Worm (Caenorhabditis elegans) whole organism, late embryonic: ENCODE measurements around the gene cdk-12.

Experiments used
- C08G9.2 ChIP-seq: sonication (generic microtip); optimal IDR thresholded peaks from 2 replicates; lab custom pipeline; 2016; ENCODE audit warnings: mild to moderate bottlenecking, missing genetic modification characterization, moderate library complexity, missing compliant biosample characterization
- T23F11.4 ChIP-seq: fragments of 200-800 bp; sonication (Bioruptor generic); optimal IDR thresholded peaks from 2 replicates; lab custom pipeline; 2018; ENCODE audit warnings: mild to moderate bottlenecking, missing genetic modification characterization, missing compliant biosample characterization
- Y22D7AL.16 ChIP-seq: sonication (generic microtip); optimal IDR thresholded peaks from 2 replicates; lab custom pipeline; 2016; ENCODE audit warnings: missing genetic modification characterization, missing compliant biosample characterization
- ceh-14 ChIP-seq: sonication (generic microtip); optimal IDR thresholded peaks from 2 replicates; lab custom pipeline; 2016; ENCODE audit warnings: missing genotype, missing genetic modification characterization, missing compliant biosample characterization
- ceh-48 ChIP-seq: sonication (generic microtip); optimal IDR thresholded peaks from 2 replicates; lab custom pipeline; 2016; ENCODE audit warnings: missing genetic modification characterization, inconsistent platforms, missing compliant biosample characterization
- ceh-9 ChIP-seq: sonication (generic microtip); optimal IDR thresholded peaks from 2 replicates; lab custom pipeline; 2016; ENCODE audit warnings: mild to moderate bottlenecking, missing genetic modification characterization, inconsistent platforms, missing compliant biosample characterization
- che-1 ChIP-seq: sonication (generic microtip); optimal IDR thresholded peaks from 2 replicates; lab custom pipeline; 2016; ENCODE audit warnings: mild to moderate bottlenecking, missing genetic modification characterization, missing compliant biosample characterization
- dve-1 ChIP-seq: sonication (generic microtip); optimal IDR thresholded peaks from 2 replicates; lab custom pipeline; 2017; ENCODE audit warnings: antibody characterized with exemption, mild to moderate bottlenecking, missing genetic modification characterization, missing compliant biosample characterization
- ets-4 ChIP-seq: sonication (generic microtip); optimal IDR thresholded peaks from 2 replicates; lab custom pipeline; 2016; ENCODE audit warnings: missing genetic modification characterization, missing compliant biosample characterization
- fkh-6 ChIP-seq: sonication (generic microtip); optimal IDR thresholded peaks from 2 replicates; lab custom pipeline; 2016; ENCODE audit warnings: missing genetic modification characterization, missing compliant biosample characterization
- gmeb-2 ChIP-seq: sonication (generic microtip); optimal IDR thresholded peaks from 2 replicates; lab custom pipeline; 2016; ENCODE audit warnings: missing genetic modification characterization, inconsistent platforms, missing compliant biosample characterization
- hlh-13 ChIP-seq: fragments of 200-800 bp; sonication (Bioruptor generic); optimal IDR thresholded peaks from 2 replicates; lab custom pipeline; 2018; ENCODE audit warnings: mild to moderate bottlenecking, missing genetic modification characterization, missing compliant biosample characterization
- lin-11 ChIP-seq: fragments of 200-800 bp; sonication (Bioruptor generic); optimal IDR thresholded peaks from 2 replicates; lab custom pipeline; 2018; ENCODE audit warnings: mild to moderate bottlenecking, missing genetic modification characterization, missing compliant biosample characterization
- mec-3 ChIP-seq: sonication (generic microtip); optimal IDR thresholded peaks from 2 replicates; lab custom pipeline; 2016; ENCODE audit warnings: borderline replicate concordance, missing genetic modification characterization, missing compliant biosample characterization
- npax-4 ChIP-seq: sonication (generic microtip); optimal IDR thresholded peaks from 2 replicates; lab custom pipeline; 2016; ENCODE audit warnings: missing genetic modification characterization, missing compliant biosample characterization
- odd-2 ChIP-seq: sonication (generic microtip); optimal IDR thresholded peaks from 2 replicates; lab custom pipeline; 2017; ENCODE audit warnings: antibody characterized with exemption, mild to moderate bottlenecking, missing genetic modification characterization, missing compliant biosample characterization
- pat-9 ChIP-seq: fragments of 200-800 bp; sonication (Bioruptor generic); optimal IDR thresholded peaks from 2 replicates; lab custom pipeline; 2018; ENCODE audit warnings: mild to moderate bottlenecking, missing genetic modification characterization, moderate library complexity, missing compliant biosample characterization
- pax-1 ChIP-seq: fragments of 150-350 bp; optimal IDR thresholded peaks from 2 replicates; lab custom pipeline; 2014; ENCODE audit warnings: missing biosample characterization, missing genetic modification characterization
- pha-4 ChIP-seq: fragments of 150-350 bp; optimal IDR thresholded peaks from 2 replicates; lab custom pipeline; 2018; ENCODE audit warnings: missing biosample characterization, missing genetic modification reagents, missing genetic modification characterization
- pros-1 ChIP-seq: fragments of 150-350 bp; optimal IDR thresholded peaks from 2 replicates; lab custom pipeline; 2014; ENCODE audit warnings: missing biosample characterization, missing genetic modification reagents, missing genetic modification characterization
- sdc-2 ChIP-seq: sonication (generic microtip); optimal IDR thresholded peaks from 2 replicates; lab custom pipeline; 2016; ENCODE audit warnings: missing genotype, missing genetic modification characterization, missing compliant biosample characterization
- sox-2 ChIP-seq: fragments of 200-800 bp; sonication (Bioruptor generic); IDR thresholded peaks from 2 replicates; pipeline ENCODE4 v1.3.6; 2022; ENCODE audit warnings: missing genetic modification reagents, missing genetic modification characterization, missing compliant biosample characterization
- tbx-7 ChIP-seq: sonication (generic microtip); optimal IDR thresholded peaks from 2 replicates; lab custom pipeline; 2016; ENCODE audit warnings: missing genotype, missing genetic modification characterization, missing compliant biosample characterization
- ttx-3 ChIP-seq: sonication (generic microtip); optimal IDR thresholded peaks from 2 replicates; lab custom pipeline; 2016; ENCODE audit warnings: missing genetic modification reagents, missing genetic modification characterization, missing compliant biosample characterization
- unc-3 ChIP-seq, 2 experiments: fragments of 200-800 bp in 1 of 2; sonication (Bioruptor generic) in 1 of 2; sonication (generic microtip) in 1 of 2; conservative IDR thresholded peaks in 1 of 2; optimal IDR thresholded peaks in 1 of 2; 2 replicates each; pipeline versions ENCODE4 v1.3.6 to Lab custom; 2016 to 2022; ENCODE audit warnings: missing compliant biosample characterization in 2 of 2, missing genetic modification characterization in 2 of 2, missing genetic modification reagents in 1 of 2

Gene cdk-12

DNA sequence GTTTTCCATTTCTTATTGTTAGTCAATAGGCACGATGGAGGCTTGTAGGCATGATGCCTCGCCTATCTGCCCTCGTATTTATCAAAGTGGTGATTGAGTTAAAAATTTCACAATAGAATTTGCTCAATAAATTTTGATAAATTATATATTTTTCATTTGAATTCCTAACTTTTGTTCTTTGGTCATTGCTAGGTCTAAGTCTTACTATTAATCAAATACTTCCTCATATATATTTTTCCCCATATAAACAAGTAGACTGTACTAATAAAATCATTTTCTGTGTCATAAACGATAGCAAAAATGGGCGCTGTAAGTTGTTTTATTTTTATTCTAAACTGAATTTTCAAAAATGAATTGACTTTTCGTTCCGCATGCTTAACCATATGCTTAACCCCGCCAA lies 51.7 kb downstream of the cdk-12 start, which contains the start of gene pals-28:
TSS of gene pals-28 (plus strand) at position 301 of the 400 bp plus-strand sequence.
- TF ChIP-seq C08G9.2 (tag; lab: Kevin White, UChicago) (no peak), pax-1 (tag; lab: Kevin White, UChicago) (no peak), che-1 (tag; lab: Kevin White, UChicago) (no peak), sox-2 (no peak), pat-9 (tag; lab: Kevin White, UChicago) (no peak)

DNA sequence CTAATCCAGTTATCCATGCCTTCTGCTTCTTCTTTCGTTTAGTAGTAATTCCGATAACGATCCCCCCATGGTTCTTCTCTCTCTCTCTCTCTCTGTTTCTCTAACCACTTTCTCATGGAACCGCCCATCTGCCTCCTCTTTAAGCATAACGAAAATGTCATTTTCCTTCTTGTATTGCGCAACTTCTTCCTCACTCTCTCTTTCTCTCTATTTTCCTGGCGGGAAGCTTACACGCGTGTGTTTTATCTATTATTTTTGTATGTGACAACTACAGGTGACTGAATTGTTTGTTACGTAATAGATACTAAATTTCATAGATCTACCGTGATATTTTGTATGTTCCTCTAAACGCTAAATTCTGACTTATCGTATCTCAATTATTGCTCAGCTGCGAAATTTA lies 57.6 kb downstream of the cdk-12 start:
- TF ChIP-seq sox-2: no peak
- TF ChIP-seq fkh-6 (tag; lab: Kevin White, UChicago): no peak
- no peak for TF ChIP-seq ceh-9
- TF ChIP-seq ceh-48: no peak
- no peak for TF ChIP-seq dve-1 (tag; lab: Kevin White, UChicago)
- no peak for TF ChIP-seq odd-2 (tag; lab: Kevin White, UChicago)
- no peak for TF ChIP-seq pha-4
- TF ChIP-seq ttx-3: no peak
- no peak for TF ChIP-seq pros-1 (tag; lab: Kevin White, UChicago)
- TF ChIP-seq sdc-2: no peak
- no peak for TF ChIP-seq che-1 (tag; lab: Kevin White, UChicago)
- TF ChIP-seq tbx-7 (tag; lab: Kevin White, UChicago): no peak
- no peak for TF ChIP-seq unc-3 (GFP tag; conservative IDR thresholded peaks at IDR 0.05; lab: Robert Waterston, UW)
- no peak for TF ChIP-seq unc-3 (tag; optimal IDR thresholded peaks at IDR 0.05; lab: Kevin White, UChicago)
- TF ChIP-seq gmeb-2 (tag; lab: Kevin White, UChicago): no peak
- no peak for TF ChIP-seq lin-11 (tag; lab: Kevin White, UChicago)
- TF ChIP-seq npax-4 (tag; lab: Kevin White, UChicago): no peak
- no peak for TF ChIP-seq ets-4 (tag; lab: Kevin White, UChicago)
- no peak for TF ChIP-seq hlh-13 (GFP tag; lab: Kevin White, UChicago)
- TF ChIP-seq Y22D7AL.16 (tag; lab: Kevin White, UChicago): no peak

- TF ChIP-seq ceh-14 (tag; lab: Kevin White, UChicago) (no peak), mec-3 (no peak), T23F11.4 (GFP tag; lab: Kevin White, UChicago) (no peak), sox-2 (no peak), che-1 (tag; lab: Kevin White, UChicago) (no peak), ceh-48 (no peak)
These were observed 58.5 kb downstream of the cdk-12 start for ce11 chrIII:4391319-4391718.
